Worm (Caenorhabditis elegans) whole organism, L2 larva: ENCODE results near the gene C03A7.13.

Experiments
- ZK546.5 ChIP-seq: sonication (generic microtip); optimal IDR thresholded peaks from 2 replicates; lab custom pipeline; 2017; ENCODE audit warnings: missing biosample characterization, missing genetic modification characterization
- aly-2 ChIP-seq: fragments of 150-350 bp; optimal IDR thresholded peaks from 2 replicates; lab custom pipeline; 2014; ENCODE audit warnings: missing biosample characterization, missing genetic modification characterization
- dmd-4 ChIP-seq: sonication (generic microtip); optimal IDR thresholded peaks from 2 replicates; lab custom pipeline; 2017; ENCODE audit warnings: missing biosample characterization, missing genetic modification characterization
- lin-11 ChIP-seq: fragments of 150-350 bp; sonication (generic microtip); optimal IDR thresholded peaks from 2 replicates; lab custom pipeline; 2014; ENCODE audit warnings: missing biosample characterization, missing genetic modification characterization, inconsistent platforms, mixed read lengths
- mab-5 ChIP-seq: fragments of 150-350 bp; optimal IDR thresholded peaks from 2 replicates; lab custom pipeline; 2014; ENCODE audit warnings: missing biosample characterization, missing genetic modification characterization
- mdl-1 ChIP-seq, 2 experiments: fragments of 150-350 bp in 1 of 2; sonication (generic microtip) in 1 of 2; optimal IDR thresholded peaks; 2 replicates each; lab custom pipeline; 2017; ENCODE audit warnings: missing biosample characterization in 2 of 2, missing genetic modification characterization in 2 of 2
- nhr-21 ChIP-seq: fragments of 150-350 bp; optimal IDR thresholded peaks from 2 replicates; lab custom pipeline; 2014; ENCODE audit warnings: missing biosample characterization, missing genetic modification characterization
- nhr-23 ChIP-seq: fragments of 150-350 bp; optimal IDR thresholded peaks from 2 replicates; lab custom pipeline; 2014; ENCODE audit warnings: missing biosample characterization, missing genetic modification reagents, missing genetic modification characterization
- nhr-77 ChIP-seq: fragments of 150-350 bp; optimal IDR thresholded peaks from 2 replicates; lab custom pipeline; 2014; ENCODE audit warnings: missing biosample characterization, missing genetic modification characterization
- sem-4 ChIP-seq: fragments of 150-350 bp; optimal IDR thresholded peaks from 2 replicates; lab custom pipeline; 2014; ENCODE audit warnings: missing biosample characterization, missing genetic modification reagents, missing genetic modification characterization
- sma-3 ChIP-seq: sonication (generic microtip); optimal IDR thresholded peaks from 2 replicates; lab custom pipeline; 2016; ENCODE audit warnings: missing genetic modification reagents, missing genetic modification characterization, missing compliant biosample characterization
- sma-9 ChIP-seq, 2 experiments: fragments of 150-350 bp in 1 of 2; sonication (generic microtip) in 1 of 2; optimal IDR thresholded peaks; 2 replicates each; lab custom pipeline; 2014 to 2016; ENCODE audit warnings: missing genetic modification characterization in 2 of 2, mild to moderate bottlenecking in 1 of 2, missing biosample characterization in 1 of 2, missing compliant biosample characterization in 1 of 2, missing genetic modification reagents in 1 of 2, moderate library complexity in 1 of 2
- snpc-4 ChIP-seq: fragments of 150-350 bp; optimal IDR thresholded peaks from 2 replicates; lab custom pipeline; 2014; ENCODE audit warnings: missing biosample characterization, missing genetic modification characterization
- ztf-11 ChIP-seq: sonication (generic microtip); optimal IDR thresholded peaks from 2 replicates; lab custom pipeline; 2017; ENCODE audit warnings: missing biosample characterization, missing genetic modification characterization

- no peak for TF ChIP-seq mab-5 (tag; lab: Kevin White, UChicago)
- TF ChIP-seq sma-9 (GFP tag; optimal IDR thresholded peaks at IDR 0.05; lab: Kevin White, UChicago): no peak
- no peak for TF ChIP-seq sma-9 (tag; optimal IDR thresholded peaks at IDR 0.05; lab: Kevin White, UChicago)
- no peak for TF ChIP-seq ZK546.5 (tag; lab: Kevin White, UChicago)
- no peak for TF ChIP-seq ztf-11 (tag; lab: Kevin White, UChicago)
- TF ChIP-seq sem-4 (tag; lab: Kevin White, UChicago): no peak
- TF ChIP-seq mdl-1 (tag; optimal IDR thresholded peaks at IDR 0.05; lab: Kevin White, UChicago): no peak
- no peak for TF ChIP-seq dmd-4
- no peak for TF ChIP-seq aly-2
- TF ChIP-seq lin-11: no peak
- TF ChIP-seq snpc-4: no peak
- TF ChIP-seq nhr-23 (tag; lab: Kevin White, UChicago): no peak
- TF ChIP-seq sma-3 (GFP tag; lab: Kevin White, UChicago): no peak
- TF ChIP-seq nhr-77 (tag; lab: Kevin White, UChicago): no peak
- TF ChIP-seq nhr-21 (tag; lab: Kevin White, UChicago): no peak
Observed at ce11 chrV:5157660-5158059, 34.7 kb downstream of the C03A7.13 start, which contains the start of gene srx-39.
